Fruit fly (Drosophila melanogaster) S2 (cell line): Measurements from ENCODE around the gene CG9391.

Experiments
- CG8478 ChIP-seq: fragments of >200 bp; optimal IDR thresholded peaks from 2 replicates; lab custom pipeline; 2018
- CTCF ChIP-seq, 2 experiments: fragments of >200 bp; optimal IDR thresholded peaks; 2 replicates each; lab custom pipeline; 2018

The CG9391 gene

DNA sequence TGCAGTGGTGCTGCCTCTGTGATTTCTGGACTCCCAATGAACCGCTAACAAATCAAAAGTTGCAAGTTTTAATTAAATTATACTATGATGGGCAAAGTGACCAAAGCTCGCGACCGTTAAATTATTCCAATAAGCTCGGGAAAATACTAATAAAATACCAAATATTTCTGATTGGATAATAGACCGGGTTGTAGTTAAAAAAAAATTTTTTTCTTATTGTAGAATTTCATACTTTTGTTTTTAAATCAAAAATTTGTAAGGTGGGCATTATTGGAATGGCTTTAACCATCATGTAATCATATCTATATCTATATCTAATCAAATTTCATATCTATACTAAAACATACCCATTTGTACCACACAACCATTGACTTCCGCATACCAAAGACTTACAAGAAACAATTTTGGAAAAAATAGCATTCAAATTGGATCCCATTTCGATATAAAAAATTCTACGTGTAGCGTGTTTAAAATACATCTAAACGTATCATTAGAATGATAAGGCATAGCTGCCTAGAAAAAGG is at the start of gene CG9391:
Gene CG9391, minus strand, starts transcription at position 474 of the 524 bp plus-strand sequence.
- no peak for TF ChIP-seq CTCF (optimal IDR thresholded peaks at IDR 0.05; lab: Kevin White, UChicago)
- no peak for TF ChIP-seq CG8478 (lab: Kevin White, UChicago)

DNA sequence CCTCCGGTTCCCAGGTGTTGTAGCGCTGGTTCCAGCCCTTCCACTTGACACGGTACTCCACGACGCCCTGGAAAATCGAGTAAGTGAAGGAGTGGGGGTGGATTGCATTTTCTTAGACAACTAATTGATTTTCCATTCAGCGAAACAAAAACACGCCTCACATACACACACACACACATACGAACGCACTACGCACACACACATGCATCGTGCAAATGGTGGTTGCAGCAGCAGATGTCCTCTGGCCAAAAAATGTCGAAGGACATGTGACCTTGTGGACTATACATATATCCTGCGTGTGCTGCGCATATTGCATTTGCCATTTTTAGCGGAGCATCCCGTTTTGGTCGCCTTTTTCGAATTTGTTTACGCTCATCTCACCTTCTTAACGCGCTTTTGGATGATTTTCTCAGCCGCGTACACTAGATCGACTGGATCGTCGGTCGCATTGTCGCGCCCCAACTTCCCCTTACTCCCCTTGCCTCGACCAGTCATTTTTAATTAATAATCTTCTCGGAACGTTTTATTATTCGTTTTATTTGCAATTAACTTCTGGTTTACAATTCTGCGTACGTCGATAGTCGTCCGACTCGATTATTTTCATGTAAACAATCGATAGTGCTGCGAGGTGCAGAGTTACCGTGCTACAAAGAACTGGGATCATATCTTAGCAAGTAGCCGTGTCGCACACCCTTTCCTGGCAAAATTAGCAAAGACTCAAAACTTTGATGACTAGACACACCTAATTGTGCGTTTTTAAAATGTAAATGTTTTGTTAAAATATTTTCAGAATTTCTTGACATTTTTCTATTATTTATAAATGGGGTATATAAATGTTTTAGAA is 49.5 kb upstream of the CG9391 start, which contains the start of gene Pc:
Gene Pc, minus strand, starts transcription at position 605 of the 844 bp plus-strand sequence.
- TF ChIP-seq CTCF (optimal IDR thresholded peaks at IDR 0.05; lab: Kevin White, UChicago) (peak; percentile 60 to 75), CG8478 (lab: Kevin White, UChicago) (no peak)

DNA sequence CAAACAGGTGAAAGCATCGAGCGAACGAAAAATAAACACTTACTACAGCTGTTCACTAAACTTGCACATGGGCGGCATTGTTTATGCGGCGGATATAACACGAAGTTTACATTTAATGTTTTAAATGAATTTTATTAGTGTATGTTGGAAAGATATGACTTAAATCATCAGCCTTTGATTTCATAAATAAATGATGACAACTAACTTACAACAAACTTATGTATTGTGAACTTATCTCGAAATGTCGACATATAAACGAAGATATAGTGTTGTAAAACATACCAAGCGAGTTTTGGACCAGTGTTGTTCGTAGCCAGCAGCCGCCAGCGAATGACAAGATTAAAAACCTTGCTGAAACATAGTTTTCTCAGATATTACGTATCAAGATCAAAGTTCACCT is 36.3 kb upstream of the CG9391 start, which contains the start of the genes CG11309 and CG7632:
Gene CG11309, minus strand, starts transcription at position 259 of the 400 bp plus-strand sequence.
Gene CG7632, plus strand, starts transcription at position 298 of the 400 bp plus-strand sequence.
- TF ChIP-seq CG8478 (lab: Kevin White, UChicago): no peak
- no peak for TF ChIP-seq CTCF (optimal IDR thresholded peaks at IDR 0.05; lab: Kevin White, UChicago)

DNA sequence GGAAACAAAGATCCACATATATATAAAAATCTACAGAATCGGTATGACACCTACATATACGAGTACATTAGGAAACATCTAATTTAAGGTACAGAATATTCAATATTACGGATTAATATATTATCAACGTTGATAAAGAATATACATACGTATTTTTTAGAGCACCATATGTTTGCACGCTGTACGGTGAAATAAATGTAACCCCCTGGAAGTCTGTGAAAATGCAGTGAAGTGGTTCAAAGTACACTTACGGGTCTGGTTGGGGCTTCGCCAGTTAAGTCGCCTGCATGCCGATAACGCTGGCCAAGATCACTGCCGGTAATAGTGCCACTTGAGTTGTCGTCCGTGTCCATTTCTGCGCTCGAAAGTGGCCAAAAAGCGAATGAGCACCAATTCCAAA is 35.5 kb upstream of the CG9391 start:
- TF ChIP-seq CTCF (optimal IDR thresholded peaks at IDR 0.05; lab: Kevin White, UChicago): no peak

DNA sequence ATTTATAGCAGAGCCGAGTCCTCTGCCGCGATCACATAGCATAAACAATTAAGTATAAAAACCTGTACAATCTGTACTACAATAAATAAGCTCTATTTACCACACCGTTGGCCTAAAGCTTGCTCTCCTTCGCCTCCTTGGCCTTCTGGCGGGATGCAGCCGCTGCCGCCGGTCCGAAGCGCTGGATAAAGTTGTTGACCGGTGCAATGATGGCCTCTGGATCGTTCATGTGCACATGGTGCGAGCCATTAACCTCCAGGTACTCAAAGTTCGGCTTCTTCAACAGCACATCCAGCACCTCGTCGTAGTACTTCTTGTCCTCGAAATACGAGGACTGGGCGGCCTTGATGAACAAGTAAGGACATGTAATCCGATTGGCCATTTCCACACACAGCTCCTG is 34.4 kb upstream of the CG9391 start:
- no peak for TF ChIP-seq CTCF (optimal IDR thresholded peaks at IDR 0.05; lab: Kevin White, UChicago)
- TF ChIP-seq CG8478 (lab: Kevin White, UChicago): no peak

DNA sequence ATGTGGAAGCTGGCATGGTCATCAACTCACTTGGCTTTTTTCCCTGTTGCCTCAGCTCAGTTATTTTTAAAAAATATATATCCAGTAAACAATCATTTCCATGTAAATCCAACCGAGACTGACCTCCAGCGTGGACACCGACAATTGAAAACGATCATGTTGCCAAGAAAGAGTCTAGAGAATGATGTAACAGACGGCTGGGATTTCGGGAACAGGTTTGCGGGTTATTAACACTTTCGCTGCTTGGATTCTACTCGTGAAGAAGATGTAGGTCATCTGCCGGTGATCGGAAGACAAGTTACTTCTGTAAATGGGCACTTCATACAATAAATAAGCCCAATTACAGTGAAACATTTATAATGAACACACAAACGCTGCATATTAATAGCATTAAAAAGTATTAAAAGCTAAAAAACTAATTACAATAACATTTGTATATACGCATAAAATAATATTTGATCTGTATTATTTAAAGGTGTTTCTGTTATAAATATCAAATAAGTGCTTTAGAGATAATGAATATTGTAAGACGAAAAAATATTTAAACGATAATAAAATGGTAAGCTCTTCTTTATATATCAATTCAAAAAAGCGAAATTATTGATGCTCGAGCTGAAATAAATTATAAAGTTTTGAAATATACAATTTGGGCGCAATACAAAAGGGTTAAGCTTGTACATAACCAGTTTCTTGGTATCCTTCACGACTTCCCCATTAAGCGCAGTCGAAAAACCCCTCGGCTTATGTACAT is 33.8 kb upstream of the CG9391 start:
- TF ChIP-seq CTCF (optimal IDR thresholded peaks at IDR 0.05; lab: Kevin White, UChicago) (no peak), CG8478 (lab: Kevin White, UChicago) (no peak)

DNA sequence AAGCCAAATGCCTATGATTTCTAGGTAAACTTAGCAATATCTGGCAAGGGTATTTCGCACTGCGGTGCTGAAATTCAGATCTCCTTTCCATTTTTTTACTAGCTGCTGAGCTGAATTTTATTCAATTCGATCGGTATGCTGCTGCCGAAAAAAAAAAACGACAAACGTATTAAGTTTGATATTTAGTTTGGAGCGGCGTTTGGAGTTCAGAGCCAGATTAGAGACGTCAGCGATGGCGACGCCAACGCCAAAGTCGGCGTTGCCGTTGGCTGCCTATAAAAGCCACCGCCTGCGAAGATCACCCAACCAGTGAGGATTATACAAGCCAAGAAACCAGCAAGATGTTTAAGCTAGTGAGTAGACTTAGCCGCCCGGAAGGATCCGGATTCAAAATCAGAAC is 32.1 kb upstream of the CG9391 start, which contains the start of gene Cpr78Cc:
Gene Cpr78Cc, plus strand, starts transcription at position 301 of the 400 bp plus-strand sequence.
- TF ChIP-seq CG8478 (lab: Kevin White, UChicago) (no peak), CTCF (optimal IDR thresholded peaks at IDR 0.05; lab: Kevin White, UChicago) (no peak)

DNA sequence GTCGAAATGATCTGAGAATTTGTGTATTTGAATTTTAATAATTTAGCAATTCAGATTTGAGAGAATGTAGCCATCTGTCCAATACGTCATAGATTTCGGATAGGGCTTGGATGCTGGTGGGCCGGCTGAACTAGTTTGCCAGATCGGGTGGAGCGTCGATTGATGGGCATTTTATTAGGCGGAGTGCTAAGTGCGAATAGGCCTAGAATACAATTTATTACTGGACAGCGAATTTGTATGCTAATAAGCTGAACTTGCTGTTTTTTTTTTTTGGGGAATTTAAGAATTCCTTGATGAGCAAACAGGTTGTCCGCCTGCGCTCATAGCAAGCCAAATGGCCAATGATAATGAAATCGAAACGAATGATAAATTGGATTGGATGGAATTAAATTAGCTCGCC is 31.1 kb upstream of the CG9391 start:
- TF ChIP-seq CTCF (optimal IDR thresholded peaks at IDR 0.05; lab: Kevin White, UChicago): no peak
- TF ChIP-seq CG8478 (lab: Kevin White, UChicago): no peak

DNA sequence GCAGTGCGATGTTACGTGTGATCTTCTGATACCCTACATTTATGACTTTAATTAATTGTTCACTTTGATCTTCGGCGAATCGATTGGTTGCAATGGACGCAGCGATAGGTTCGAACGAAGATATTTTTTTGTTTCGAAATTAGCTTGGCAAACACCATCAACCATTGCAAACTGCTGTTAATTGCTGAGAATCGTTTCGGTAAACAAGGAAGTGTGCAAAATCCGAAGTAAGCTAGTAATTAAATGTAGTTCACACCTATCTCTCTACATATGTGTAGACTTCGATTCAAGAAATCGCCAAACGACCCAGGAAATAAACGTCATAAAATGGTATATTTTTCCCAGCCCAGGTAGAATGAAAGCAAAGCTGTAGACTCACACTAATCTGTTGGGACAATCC is 30.2 kb upstream of the CG9391 start, which contains the start of gene CG43702:
Gene CG43702, plus strand, starts transcription at position 301 of the 400 bp plus-strand sequence.
- TF ChIP-seq CTCF (optimal IDR thresholded peaks at IDR 0.05; lab: Kevin White, UChicago): no peak
- no peak for TF ChIP-seq CG8478 (lab: Kevin White, UChicago)

DNA sequence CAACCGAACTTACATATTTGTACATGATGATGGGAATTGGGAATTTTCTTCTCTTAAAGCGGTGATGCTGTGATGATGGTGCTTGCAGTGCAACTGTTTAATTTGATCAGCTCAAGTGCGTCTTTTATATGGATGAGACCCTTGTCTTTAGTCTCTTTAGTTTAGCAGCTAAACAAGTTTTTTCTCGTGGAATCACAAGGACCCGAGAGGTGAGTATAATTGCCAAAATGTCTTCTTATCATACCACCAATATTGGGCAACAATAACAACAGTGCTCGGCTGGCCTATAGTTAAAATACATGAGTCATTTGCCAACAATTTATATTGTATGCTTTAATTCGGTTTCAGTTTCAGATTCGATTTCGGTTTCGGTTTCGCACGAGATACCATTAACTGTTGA is 29.6 kb upstream of the CG9391 start, which contains the start of gene Edg78E:
Gene Edg78E, minus strand, starts transcription at position 101 of the 400 bp plus-strand sequence.
- no peak for TF ChIP-seq CTCF (optimal IDR thresholded peaks at IDR 0.05; lab: Kevin White, UChicago)

DNA sequence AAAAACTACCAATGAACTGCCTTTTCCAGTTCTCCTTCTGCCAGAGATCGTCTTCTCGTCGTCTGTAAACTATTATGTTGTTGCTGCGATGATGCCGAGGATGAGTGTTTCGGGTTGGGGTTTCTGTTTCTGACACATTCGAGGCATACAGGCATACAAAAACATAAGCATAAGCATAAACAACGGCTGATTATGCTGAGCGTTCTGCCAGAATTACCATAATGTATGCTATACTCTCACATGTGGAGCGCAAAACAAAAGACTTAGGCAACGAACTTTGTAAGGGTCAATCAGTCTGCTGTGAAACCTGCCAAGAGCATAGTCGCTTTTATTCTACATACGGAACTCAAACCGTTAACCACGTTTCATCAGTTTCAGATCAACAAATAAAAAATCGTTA is 26.1 kb upstream of the CG9391 start, which contains the start of gene Cpr78Cb:
Gene Cpr78Cb, plus strand, starts transcription at position 291 of the 400 bp plus-strand sequence.
- no peak for TF ChIP-seq CTCF (optimal IDR thresholded peaks at IDR 0.05; lab: Kevin White, UChicago)
- no peak for TF ChIP-seq CG8478 (lab: Kevin White, UChicago)

DNA sequence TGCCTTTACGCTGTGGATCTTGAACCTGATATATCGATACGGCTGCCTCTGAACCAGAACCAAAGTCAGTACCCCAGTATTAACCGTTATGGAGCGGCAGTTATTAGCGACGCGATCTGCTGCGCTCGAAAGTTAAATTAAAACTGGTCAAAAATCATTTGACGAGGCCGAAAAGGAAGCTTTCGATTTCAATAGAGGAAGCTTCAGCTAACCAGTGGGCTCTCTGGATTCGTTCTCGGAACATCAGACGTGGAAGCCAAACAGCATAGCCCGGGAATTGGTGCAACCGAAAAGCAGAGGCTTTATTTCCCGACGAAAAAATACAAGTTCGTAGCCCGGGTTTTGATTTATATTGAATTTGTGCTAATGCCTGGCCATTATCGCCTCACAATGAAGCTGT is 24.6 kb upstream of the CG9391 start, which contains the start of gene Cpr78Ca:
Gene Cpr78Ca, minus strand, starts transcription at position 101 of the 400 bp plus-strand sequence.
- TF ChIP-seq CTCF (optimal IDR thresholded peaks at IDR 0.05; lab: Kevin White, UChicago) (no peak), CG8478 (lab: Kevin White, UChicago) (no peak)

DNA sequence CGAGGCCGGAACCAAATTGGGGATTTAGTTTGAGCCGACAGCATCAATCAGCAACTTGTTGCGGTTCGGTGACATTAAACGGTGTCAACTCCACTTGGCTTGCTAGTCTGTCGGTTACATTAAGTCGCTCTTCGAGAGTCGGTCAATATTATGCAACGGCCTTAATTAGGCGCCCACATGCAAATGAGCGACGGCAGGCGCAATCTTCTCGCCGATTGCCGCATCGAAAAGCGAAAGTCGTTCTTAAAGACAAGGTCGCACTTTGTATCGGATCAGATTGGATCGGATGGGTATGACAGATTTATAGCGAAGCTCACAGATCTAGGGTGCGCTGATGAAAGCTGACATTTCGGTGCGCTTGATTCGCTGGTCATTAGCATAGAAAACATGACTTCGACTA is 22.9 kb upstream of the CG9391 start:
- TF ChIP-seq CG8478 (lab: Kevin White, UChicago): no peak

DNA sequence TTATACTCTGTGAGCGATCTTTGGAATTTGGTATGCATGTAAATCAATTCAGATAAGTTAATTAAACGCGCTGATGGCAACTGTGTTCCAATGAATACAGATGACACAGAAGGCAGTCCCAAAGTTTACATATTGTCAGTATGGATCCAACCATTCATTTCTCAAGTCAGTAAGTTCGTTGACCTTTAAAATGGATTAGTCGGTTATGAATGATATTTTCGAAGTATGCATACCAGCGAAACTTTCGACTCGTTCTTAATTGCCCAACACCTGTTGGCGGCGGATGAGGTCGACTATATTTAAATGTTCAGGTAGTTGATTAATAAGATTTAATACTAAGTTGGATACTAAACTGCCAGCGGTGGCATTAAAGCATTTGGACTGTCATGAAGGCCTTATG is 22.2 kb upstream of the CG9391 start:
- no peak for TF ChIP-seq CG8478 (lab: Kevin White, UChicago)
- TF ChIP-seq CTCF (optimal IDR thresholded peaks at IDR 0.05; lab: Kevin White, UChicago): no peak
